Worm (Caenorhabditis elegans): ENCODE measurements around the gene str-20.

The str-20 gene

DNA sequence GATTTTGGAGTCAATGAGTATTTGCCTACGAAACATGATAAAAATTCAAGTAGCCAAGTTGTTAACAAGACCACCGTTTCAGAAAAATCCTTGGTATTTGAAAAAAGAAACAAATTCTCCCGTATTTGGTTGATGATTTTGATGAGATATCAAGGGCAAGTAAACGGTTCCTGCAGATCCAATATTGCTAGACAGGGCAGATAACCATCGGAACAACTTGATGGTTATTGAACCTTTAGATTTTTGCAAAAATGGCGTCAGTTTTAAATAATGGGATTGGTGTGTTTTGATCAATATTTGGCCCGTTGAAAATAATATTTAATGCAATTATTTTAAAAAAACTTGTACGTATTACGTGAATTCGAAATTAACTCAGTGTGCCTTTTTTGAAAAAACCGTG, 44.0 kb downstream of the str-20 start:
- no peak for TF ChIP-seq efl-1 (optimal IDR thresholded peaks at IDR 0.05)
- TF ChIP-seq efl-1 (GFP tag; optimal IDR thresholded peaks at IDR 0.05 in 1 of 2): no peak
- TF ChIP-seq alr-1 (tag; optimal IDR thresholded peaks at IDR 0.05; ENCODE audit: borderline replicate concordance): no peak
- no peak for TF ChIP-seq hpl-2 (GFP tag; optimal IDR thresholded peaks at IDR 0.05)
- TF ChIP-seq lin-14 (GFP tag; optimal IDR thresholded peaks at IDR 0.05): peak; percentile 53
- no peak for TF ChIP-seq nhr-12 (tag; optimal IDR thresholded peaks at IDR 0.05)
- no peak for TF ChIP-seq grh-1 (GFP tag; IDR thresholded peaks at IDR 0.05)
- peak; percentile 51 for TF ChIP-seq nhr-85 (tag)

DNA sequence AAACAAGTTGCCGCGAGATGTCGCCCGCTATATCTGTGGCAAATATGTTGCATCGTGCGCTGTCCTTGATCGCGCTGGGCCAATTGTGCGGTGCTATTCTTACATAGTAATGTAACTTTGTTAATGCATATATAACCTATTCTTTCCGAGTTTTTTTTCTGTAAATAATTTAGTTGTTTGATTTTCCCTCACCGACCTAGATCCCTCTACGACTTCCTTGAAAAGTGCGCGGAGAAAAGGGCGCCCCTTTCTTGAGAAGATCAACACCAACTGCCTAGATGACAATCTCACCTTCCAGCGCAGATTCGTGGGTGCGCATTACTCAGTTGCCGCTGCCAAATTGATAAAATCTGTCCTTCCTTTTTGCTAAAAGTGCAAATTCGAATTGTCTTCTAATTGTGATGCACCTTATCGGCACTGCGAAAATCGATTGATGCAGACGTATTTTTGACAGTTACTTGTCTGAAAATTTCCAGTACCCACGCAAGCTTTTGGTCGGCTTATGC, 45.3 kb downstream of the str-20 start:
- no peak for TF ChIP-seq lin-15B (tag; optimal IDR thresholded peaks at IDR 0.05)
- peak; percentile 74 for TF ChIP-seq lin-14 (GFP tag; optimal IDR thresholded peaks at IDR 0.05)
- TF ChIP-seq snpc-4 (tag; optimal IDR thresholded peaks at IDR 0.05): no peak
- TF ChIP-seq efl-1 (optimal IDR thresholded peaks at IDR 0.05): no peak
- peak in 1 of 2 experiments; percentile 68 for TF ChIP-seq efl-1 (GFP tag; optimal IDR thresholded peaks at IDR 0.05 in 1 of 2)
- peak; percentile 89 for TF ChIP-seq nhr-85 (tag)
- TF ChIP-seq rnt-1 (tag; optimal IDR thresholded peaks at IDR 0.05): peak; percentile 36
- no peak for TF ChIP-seq sup-37 (GFP tag; optimal IDR thresholded peaks at IDR 0.05)
- TF ChIP-seq lir-3 (tag; optimal IDR thresholded peaks at IDR 0.05; ENCODE audit: poor library complexity): no peak
- TF ChIP-seq fkh-4 (tag; optimal IDR thresholded peaks at IDR 0.05; ENCODE audit: borderline replicate concordance): no peak

DNA sequence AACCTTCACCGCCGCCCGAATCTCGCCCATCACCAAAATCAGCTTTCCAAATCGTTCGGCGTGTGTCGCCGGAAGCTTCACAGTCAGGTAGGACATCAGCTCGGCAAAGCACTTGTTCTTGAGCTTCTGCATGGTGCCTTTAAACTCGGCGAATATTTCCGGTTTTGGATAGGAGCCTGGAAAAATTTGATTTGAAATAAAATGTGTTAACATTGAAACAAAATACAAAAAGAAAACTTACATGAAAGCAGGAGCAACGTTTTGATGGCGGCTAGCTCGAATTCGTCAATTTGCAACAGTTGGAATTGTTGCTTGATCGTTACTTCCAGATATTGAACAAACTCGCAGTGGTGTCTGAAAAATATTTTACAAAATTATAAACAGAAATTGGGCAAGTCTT, 46.5 kb downstream of the str-20 start:
- TF ChIP-seq ama-1 (optimal IDR thresholded peaks at IDR 0.05): no peak
- no peak for TF ChIP-seq ceh-82 (tag; optimal IDR thresholded peaks at IDR 0.05)
- no peak for TF ChIP-seq tlp-1 (tag; optimal IDR thresholded peaks at IDR 0.05)
- no peak for TF ChIP-seq skn-1 (tag; optimal IDR thresholded peaks at IDR 0.05)
- TF ChIP-seq rnt-1 (tag; optimal IDR thresholded peaks at IDR 0.05): no peak
- TF ChIP-seq pag-3 (tag; optimal IDR thresholded peaks at IDR 0.05; ENCODE audit: borderline replicate concordance, insufficient read depth): no peak

DNA sequence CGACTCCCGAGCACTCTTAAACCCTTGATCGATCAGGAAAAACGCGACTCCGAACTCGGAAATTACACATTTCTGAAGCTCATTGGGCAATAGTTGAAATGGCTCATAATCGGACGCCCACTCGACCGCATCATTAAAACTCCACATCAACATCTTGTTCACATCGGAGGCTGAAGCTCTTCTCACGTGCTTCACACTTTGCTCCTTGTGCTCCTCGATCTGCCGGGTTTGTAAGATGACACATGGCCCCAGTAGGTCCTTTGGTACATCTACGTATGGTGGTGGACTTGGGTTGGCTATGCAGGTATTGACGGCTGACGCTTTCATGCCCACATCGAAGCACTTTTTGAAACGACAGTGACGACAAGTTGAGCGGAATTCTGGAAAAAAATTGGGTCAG, 47.2 kb downstream of the str-20 start:
- no peak for TF ChIP-seq nhr-12 (tag; optimal IDR thresholded peaks at IDR 0.05)
- no peak for TF ChIP-seq aha-1 (tag; optimal IDR thresholded peaks at IDR 0.05)
- TF ChIP-seq rnt-1 (tag; optimal IDR thresholded peaks at IDR 0.05): no peak
- no peak for TF ChIP-seq dpl-1 (GFP tag; optimal IDR thresholded peaks at IDR 0.05)
- TF ChIP-seq nhr-20 (tag; optimal IDR thresholded peaks at IDR 0.05): no peak
- no peak for TF ChIP-seq mep-1 (tag; optimal IDR thresholded peaks at IDR 0.05)
- no peak for TF ChIP-seq F16B12.6 (tag; optimal IDR thresholded peaks at IDR 0.05)
- TF ChIP-seq unc-30 (tag; optimal IDR thresholded peaks at IDR 0.05): no peak
- no peak for TF ChIP-seq Y116A8C.19 (tag; optimal IDR thresholded peaks at IDR 0.05; ENCODE audit: borderline replicate concordance)

ce11 chrV:804485-804884, 48.2 kb downstream of the str-20 start, which contains the start of gene nhr-270:
nhr-270 (minus strand) TSS chrV:804741.
- TF ChIP-seq ceh-90 (tag; optimal IDR thresholded peaks at IDR 0.05) (no peak), nhr-85 (tag) (peak; percentile 41), lin-14 (GFP tag; optimal IDR thresholded peaks at IDR 0.05) (peak; percentile 32)
